Fruit fly (Drosophila melanogaster): ENCODE measurements around the gene CG13793.

- TF ChIP-seq CG16779 (tag; optimal IDR thresholded peaks at IDR 0.05) (no peak), fkh (GFP tag; optimal IDR thresholded peaks at IDR 0.05) (no peak), salr (GFP tag; optimal IDR thresholded peaks at IDR 0.05) (no peak), CG8632 (GFP tag; optimal IDR thresholded peaks at IDR 0.05) (no peak), Met (GFP tag; optimal IDR thresholded peaks at IDR 0.05) (no peak), Sox102F (GFP tag; optimal IDR thresholded peaks at IDR 0.05) (no peak), CG11902 (GFP tag; optimal IDR thresholded peaks at IDR 0.05) (no peak), svp (GFP tag) (no peak)
Measured at dm6 chr2L:7690449-7690848, 28.8 kb downstream of the CG13793 start.

Data from whole organism, prepupa.